Worm (Caenorhabditis elegans) whole organism, L1 larva: ENCODE data around the gene oig-2.

Source experiments
- C16A3.4 ChIP-seq: fragments of 150-350 bp; optimal IDR thresholded peaks from 2 replicates; lab custom pipeline; 2014; ENCODE audit warnings: missing biosample characterization, missing genetic modification characterization
- F16B12.6 ChIP-seq: fragments of 150-350 bp; optimal IDR thresholded peaks from 2 replicates; lab custom pipeline; 2014; ENCODE audit warnings: missing biosample characterization, missing genetic modification characterization
- aha-1 ChIP-seq: fragments of 150-350 bp; optimal IDR thresholded peaks from 2 replicates; lab custom pipeline; 2014; ENCODE audit warnings: missing biosample characterization, missing genetic modification characterization
- alr-1 ChIP-seq: fragments of 200-800 bp; sonication (Bioruptor generic); optimal IDR thresholded peaks from 2 replicates; lab custom pipeline; 2018; ENCODE audit warnings: borderline replicate concordance, mild to moderate bottlenecking, missing genetic modification characterization, missing compliant biosample characterization
- aly-2 ChIP-seq: fragments of 150-350 bp; optimal IDR thresholded peaks from 2 replicates; lab custom pipeline; 2014; ENCODE audit warnings: missing biosample characterization, missing genetic modification characterization
- ama-1 ChIP-seq: fragments of 150-350 bp; optimal IDR thresholded peaks from 2 replicates; lab custom pipeline; 2014
- blmp-1 ChIP-seq: fragments of 150-350 bp; optimal IDR thresholded peaks from 2 replicates; lab custom pipeline; 2014; ENCODE audit warnings: missing biosample characterization, missing genetic modification characterization
- ceh-63 ChIP-seq: fragments of 200-800 bp; sonication (Bioruptor generic); optimal IDR thresholded peaks from 2 replicates; lab custom pipeline; 2018; ENCODE audit warnings: mild to moderate bottlenecking, missing genetic modification characterization, missing compliant biosample characterization
- ceh-82 ChIP-seq, 3 experiments: fragments of 150-350 bp in 1 of 3; sonication (generic microtip) in 2 of 3; optimal IDR thresholded peaks; 2 replicates each; lab custom pipeline; 2014 to 2017; ENCODE audit warnings: missing biosample characterization in 3 of 3, missing genetic modification characterization in 3 of 3
- ces-1 ChIP-seq: fragments of 150-350 bp; optimal IDR thresholded peaks from 2 replicates; lab custom pipeline; 2014; ENCODE audit warnings: missing biosample characterization, missing genetic modification reagents, missing genetic modification characterization
- dpl-1 ChIP-seq, 3 experiments: fragments of 150-350 bp in 2 of 3; sonication (generic microtip) in 1 of 3; optimal IDR thresholded peaks; 2 replicates each; lab custom pipeline; 2014 to 2017; ENCODE audit warnings: missing biosample characterization in 3 of 3, missing genetic modification characterization in 3 of 3, missing genetic modification reagents in 3 of 3
- efl-1 ChIP-seq, 4 experiments: fragments of 150-350 bp; optimal IDR thresholded peaks in 3 of 4; peaks in 1 of 4; 1 replicate in 1 of 4; 2 replicates in 3 of 4; lab custom pipeline; 2014; ENCODE audit warnings: missing biosample characterization in 2 of 4, missing genetic modification characterization in 2 of 4, missing genetic modification reagents in 2 of 4
- efl-3 ChIP-seq: fragments of 200-800 bp; sonication (Bioruptor generic); optimal IDR thresholded peaks from 2 replicates; lab custom pipeline; 2018; ENCODE audit warnings: mild to moderate bottlenecking, missing genetic modification characterization, missing compliant biosample characterization
- egl-13 ChIP-seq: sonication (generic microtip); optimal IDR thresholded peaks from 2 replicates; lab custom pipeline; 2016; ENCODE audit warnings: missing genotype, missing genetic modification reagents, missing genetic modification characterization, missing compliant biosample characterization
- egl-27 ChIP-seq, 2 experiments: fragments of 150-350 bp in 1 of 2; sonication (generic microtip); optimal IDR thresholded peaks; 3 replicates each; lab custom pipeline; 2017 to 2018; ENCODE audit warnings: missing biosample characterization in 2 of 2, missing genetic modification characterization in 2 of 2, missing genetic modification reagents in 2 of 2
- elt-2 ChIP-seq: sonication (generic microtip); optimal IDR thresholded peaks from 2 replicates; lab custom pipeline; 2016; ENCODE audit warnings: missing genetic modification characterization, mild to moderate bottlenecking, inconsistent platforms, missing compliant biosample characterization, missing genetic modification reagents
- fkh-10 ChIP-seq: sonication (generic microtip); optimal IDR thresholded peaks from 2 replicates; lab custom pipeline; 2017; ENCODE audit warnings: missing biosample characterization, missing genetic modification reagents, missing genetic modification characterization
- fos-1 ChIP-seq: fragments of 150-350 bp; optimal IDR thresholded peaks from 2 replicates; lab custom pipeline; 2014; ENCODE audit warnings: missing biosample characterization, missing genetic modification characterization
- hlh-17 ChIP-seq: fragments of 200-800 bp; sonication (Bioruptor generic); optimal IDR thresholded peaks from 2 replicates; lab custom pipeline; 2018; ENCODE audit warnings: missing genetic modification characterization, mild to moderate bottlenecking, missing compliant biosample characterization, moderate library complexity, borderline replicate concordance
- isw-1 ChIP-seq: fragments of 200-800 bp; sonication (Bioruptor generic); IDR thresholded peaks from 2 replicates; pipeline ENCODE4 v1.3.6; 2022; ENCODE audit warnings: missing genetic modification characterization, missing compliant biosample characterization
- jun-1 ChIP-seq: fragments of 150-350 bp; optimal IDR thresholded peaks from 2 replicates; lab custom pipeline; 2014; ENCODE audit warnings: missing biosample characterization, missing genetic modification reagents, missing genetic modification characterization
- lin-13 ChIP-seq: fragments of 150-350 bp; optimal IDR thresholded peaks from 2 replicates; lab custom pipeline; 2014; ENCODE audit warnings: missing biosample characterization, missing genetic modification reagents, missing genetic modification characterization
- lin-14 ChIP-seq: fragments of 200-800 bp; sonication (Bioruptor generic); optimal IDR thresholded peaks from 2 replicates; lab custom pipeline; 2018; ENCODE audit warnings: mild to moderate bottlenecking, missing genetic modification characterization, moderate library complexity, missing compliant biosample characterization
- lin-35 ChIP-seq, 2 experiments: fragments of 150-350 bp; optimal IDR thresholded peaks; 2 replicates each; lab custom pipeline; 2014; ENCODE audit warnings: missing biosample characterization in 2 of 2, missing genetic modification characterization in 2 of 2, missing genetic modification reagents in 2 of 2
- mab-9 ChIP-seq: fragments of 200-800 bp; sonication (Bioruptor generic); IDR thresholded peaks from 2 replicates; pipeline ENCODE4 v1.3.6; 2022; ENCODE audit warnings: missing genetic modification reagents, missing genetic modification characterization, missing compliant biosample characterization
- nhr-11 ChIP-seq: fragments of 150-350 bp; optimal IDR thresholded peaks from 2 replicates; lab custom pipeline; 2014; ENCODE audit warnings: missing biosample characterization, missing genetic modification characterization
- nhr-71 ChIP-seq: sonication (generic microtip); optimal IDR thresholded peaks from 2 replicates; lab custom pipeline; 2016; ENCODE audit warnings: mild to moderate bottlenecking, missing genetic modification characterization, moderate library complexity, missing compliant biosample characterization
- nhr-85 ChIP-seq: sonication (generic microtip); peaks from one replicate; lab custom pipeline; 2016; ENCODE audit warnings: missing genetic modification characterization, inconsistent platforms, missing compliant biosample characterization
- pax-3 ChIP-seq: fragments of 200-800 bp; sonication (Bioruptor generic); optimal IDR thresholded peaks from 2 replicates; lab custom pipeline; 2018; ENCODE audit warnings: mild to moderate bottlenecking, missing genetic modification characterization, moderate library complexity, missing compliant biosample characterization
- rnt-1 ChIP-seq: sonication (generic microtip); optimal IDR thresholded peaks from 2 replicates; lab custom pipeline; 2016; ENCODE audit warnings: mild to moderate bottlenecking, missing genetic modification characterization, moderate library complexity, missing compliant biosample characterization
- skn-1 ChIP-seq: fragments of 150-350 bp; optimal IDR thresholded peaks from 2 replicates; lab custom pipeline; 2014; ENCODE audit warnings: missing biosample characterization, missing genetic modification characterization
- snpc-4 ChIP-seq: fragments of 150-350 bp; optimal IDR thresholded peaks from 2 replicates; lab custom pipeline; 2014; ENCODE audit warnings: missing biosample characterization, missing genetic modification characterization
- sox-4 ChIP-seq: sonication (generic microtip); optimal IDR thresholded peaks from 2 replicates; lab custom pipeline; 2016; ENCODE audit warnings: missing genetic modification characterization, missing compliant biosample characterization
- tlp-1 ChIP-seq: fragments of 150-350 bp; optimal IDR thresholded peaks from 2 replicates; lab custom pipeline; 2014; ENCODE audit warnings: missing biosample characterization, missing genetic modification characterization
- unc-86 ChIP-seq: sonication (generic microtip); optimal IDR thresholded peaks from 2 replicates; lab custom pipeline; 2016; ENCODE audit warnings: missing genetic modification characterization, missing compliant biosample characterization
- xbp-1 ChIP-seq: sonication (generic microtip); optimal IDR thresholded peaks from 2 replicates; lab custom pipeline; 2016; ENCODE audit warnings: missing genetic modification characterization, missing compliant biosample characterization
- zag-1 ChIP-seq: fragments of 150-350 bp; optimal IDR thresholded peaks from 2 replicates; lab custom pipeline; 2014; ENCODE audit warnings: missing biosample characterization, missing genetic modification characterization
- ztf-11 ChIP-seq, 2 experiments: sonication (generic microtip); optimal IDR thresholded peaks; 2 replicates each; lab custom pipeline; 2016 to 2017; ENCODE audit warnings: missing genetic modification characterization in 2 of 2, missing biosample characterization in 1 of 2, missing compliant biosample characterization in 1 of 2

The oig-2 gene

DNA sequence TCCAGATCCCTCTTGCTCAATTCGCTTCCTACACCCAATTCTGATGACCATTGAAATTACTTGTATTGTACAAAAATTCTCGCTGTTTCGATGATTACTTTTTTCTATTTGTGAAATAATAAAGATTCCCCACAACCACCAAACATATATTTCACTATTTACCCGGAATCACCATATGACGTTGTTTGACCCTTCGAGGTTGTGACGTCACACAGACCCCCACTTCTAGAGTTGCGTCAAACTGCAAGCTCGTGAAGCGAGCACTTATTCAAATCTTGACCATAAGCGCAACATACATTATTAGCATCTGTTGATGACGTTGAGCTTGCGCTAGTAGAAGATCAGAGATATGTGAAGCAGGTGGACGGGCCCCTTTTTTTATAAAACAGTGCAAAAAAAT, 15.0 kb downstream of the oig-2 start:
- TF ChIP-seq efl-3 (no peak), dpl-1 (GFP tag; optimal IDR thresholded peaks at IDR 0.05; lab: Kevin White, UChicago) (no peak), lin-13 (GFP tag; lab: Kevin White, UChicago) (no peak), nhr-85 (tag; lab: Kevin White, UChicago) (peak; percentile 45), lin-14 (no peak), aly-2 (tag; lab: Kevin White, UChicago) (peak; percentile 48), fos-1 (tag; lab: Kevin White, UChicago) (no peak)

DNA sequence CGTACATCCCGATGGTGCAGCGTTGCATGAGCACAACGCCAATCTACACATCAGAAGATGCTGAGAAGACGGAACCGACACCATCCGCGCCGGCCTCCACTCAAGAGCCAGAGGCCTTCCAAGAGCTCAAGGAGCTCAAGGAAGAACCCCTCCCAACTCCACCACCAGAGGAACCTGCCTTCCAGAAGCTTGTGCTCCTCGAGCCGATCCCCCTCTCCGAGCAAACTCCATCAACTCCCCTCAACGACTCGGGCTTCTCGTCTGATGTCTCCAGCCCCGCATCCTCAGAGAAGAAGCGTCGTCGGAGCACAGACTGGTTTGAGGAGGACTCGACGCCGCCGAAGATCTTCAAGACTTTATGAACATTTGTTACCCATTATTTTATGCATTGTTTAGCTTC, 15.8 kb downstream of the oig-2 start:
- TF ChIP-seq lin-14, result no peak
- TF ChIP-seq egl-27 (tag; optimal IDR thresholded peaks at IDR 0.05; lab: Kevin White, UChicago), result no peak
- no peak for TF ChIP-seq elt-2
- no peak for TF ChIP-seq mab-9 (GFP tag; lab: Robert Waterston, UW)
- TF ChIP-seq nhr-85 (tag; lab: Kevin White, UChicago), result no peak
- TF ChIP-seq pax-3, result no peak
- TF ChIP-seq hlh-17 (GFP tag; lab: Kevin White, UChicago), result no peak
- no peak for TF ChIP-seq tlp-1 (tag; lab: Kevin White, UChicago)
- TF ChIP-seq ces-1, result no peak
- no peak for TF ChIP-seq fos-1 (tag; lab: Kevin White, UChicago)
- TF ChIP-seq ceh-63 (GFP tag; lab: Kevin White, UChicago), result no peak
- no peak for TF ChIP-seq xbp-1 (tag; lab: Kevin White, UChicago)
- no peak for TF ChIP-seq nhr-71 (tag; lab: Kevin White, UChicago)
- TF ChIP-seq alr-1, result no peak
- TF ChIP-seq aha-1 (tag; lab: Kevin White, UChicago), result no peak
- no peak for TF ChIP-seq isw-1
- TF ChIP-seq nhr-11 (tag; lab: Kevin White, UChicago), result no peak
- TF ChIP-seq F16B12.6 (tag; lab: Kevin White, UChicago), result no peak
- TF ChIP-seq sox-4 (tag; lab: Kevin White, UChicago), result no peak
- TF ChIP-seq C16A3.4 (tag; lab: Kevin White, UChicago), result no peak

DNA sequence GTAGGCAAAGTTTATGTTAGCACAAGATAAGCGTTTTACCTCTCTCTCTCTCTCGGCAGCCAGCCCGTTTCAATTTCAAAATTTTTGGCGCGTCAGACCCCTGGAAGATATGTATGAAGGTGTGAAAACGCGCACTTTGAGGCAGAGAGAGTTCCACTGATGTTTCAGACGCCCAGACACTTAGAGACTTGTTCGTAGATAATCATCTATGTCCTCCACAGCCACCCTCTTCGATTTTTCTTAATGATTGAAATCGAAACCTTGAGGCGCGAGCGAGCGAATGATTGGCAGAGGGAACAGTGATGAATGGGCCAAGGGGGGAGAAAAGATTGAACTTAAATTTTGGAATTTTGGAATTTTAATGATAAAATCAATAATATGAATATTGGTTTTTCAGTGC, 16.4 kb downstream of the oig-2 start:
- TF ChIP-seq sox-4 (tag; lab: Kevin White, UChicago) (no peak), efl-1 (optimal IDR thresholded peaks at IDR 0.05; lab: Kevin White, UChicago) (no peak), efl-1 (GFP tag; optimal IDR thresholded peaks at IDR 0.05 in 1 of 2; lab: Kevin White, UChicago) (peak in 1 of 2 experiments; percentile 49), fkh-10 (no peak), zag-1 (no peak), snpc-4 (tag; lab: Kevin White, UChicago) (no peak), nhr-71 (tag; lab: Kevin White, UChicago) (no peak), blmp-1 (tag; lab: Kevin White, UChicago) (peak; percentile 31), lin-35 (GFP tag; optimal IDR thresholded peaks at IDR 0.05; lab: Kevin White, UChicago) (no peak), ceh-82 (tag; optimal IDR thresholded peaks at IDR 0.05; lab: Kevin White, UChicago) (no peak), ama-1 (lab: Kevin White, UChicago) (no peak), skn-1 (no peak), lin-14 (peak; percentile 62), egl-13 (tag; lab: Kevin White, UChicago) (no peak), isw-1 (no peak), rnt-1 (tag; lab: Kevin White, UChicago) (peak; percentile 22), jun-1 (no peak), pax-3 (no peak), nhr-85 (tag; lab: Kevin White, UChicago) (peak; percentile 90)

DNA sequence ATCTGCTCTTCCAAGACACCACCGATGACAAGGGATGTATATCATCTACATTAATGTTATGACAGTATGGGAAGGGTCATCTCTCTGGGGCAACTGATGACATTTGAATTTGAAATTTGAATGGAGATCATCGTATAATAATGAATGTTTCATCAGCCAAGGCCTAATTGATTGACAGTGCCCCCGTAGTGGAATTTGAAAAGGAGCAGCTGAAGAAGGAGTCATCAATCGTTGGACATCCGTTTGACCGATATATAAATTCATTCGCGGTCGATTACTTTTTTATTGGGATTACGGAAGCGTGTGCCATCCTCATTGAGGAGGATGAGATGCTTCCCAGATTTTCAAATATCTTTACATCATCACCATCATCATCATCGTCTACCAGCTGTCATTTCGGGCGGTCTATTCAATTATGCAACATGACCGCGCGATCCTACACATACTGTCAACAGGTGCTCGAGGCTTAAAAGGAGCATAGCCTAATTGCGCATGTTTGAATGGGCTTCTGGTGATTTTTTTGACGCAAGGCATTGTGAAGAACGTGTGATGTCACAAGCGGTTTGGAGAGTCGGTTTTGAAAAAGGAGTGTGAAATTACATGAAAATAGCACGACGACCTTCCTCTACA, 16.9 kb downstream of the oig-2 start:
- TF ChIP-seq mab-9 (GFP tag; lab: Robert Waterston, UW) (no peak), ama-1 (lab: Kevin White, UChicago) (no peak), zag-1 (no peak), ztf-11 (tag; optimal IDR thresholded peaks at IDR 0.05; lab: Kevin White, UChicago) (peak in 1 of 2 experiments; percentile 68), hlh-17 (GFP tag; lab: Kevin White, UChicago) (no peak), unc-86 (tag; lab: Kevin White, UChicago) (peak; percentile 22)
- TF ChIP-seq, all 84 proteins: peak for 2
